Fruit fly (Drosophila melanogaster): Measurements from ENCODE around the gene MED7.

Gene MED7

dm6 chr3R:10782167-10782566, 21.3 kb upstream of the MED7 start, which contains the start of gene CG42633:
Gene CG42633 (minus strand): TSS chr3R:10782267.
- TF ChIP-seq Clk (GFP tag; optimal IDR thresholded peaks at IDR 0.05) (no peak), Crg-1 (GFP tag; optimal IDR thresholded peaks at IDR 0.05) (no peak), CG7045 (GFP tag; optimal IDR thresholded peaks at IDR 0.05) (no peak), toe (GFP tag; optimal IDR thresholded peaks at IDR 0.05) (no peak), CG11617 (GFP tag; optimal IDR thresholded peaks at IDR 0.05) (no peak), pad (GFP tag; optimal IDR thresholded peaks at IDR 0.05) (no peak), kay (GFP tag; ENCODE audit: borderline replicate concordance) (no peak), cnc (optimal IDR thresholded peaks at IDR 0.05) (no peak), CG12768 (GFP tag; optimal IDR thresholded peaks at IDR 0.05) (no peak), CG5204 (GFP tag; optimal IDR thresholded peaks at IDR 0.05) (no peak), Mnt (GFP tag; optimal IDR thresholded peaks at IDR 0.05) (no peak), ovo (GFP tag; optimal IDR thresholded peaks at IDR 0.05) (no peak), CG1620 (GFP tag; optimal IDR thresholded peaks at IDR 0.05) (no peak), CG33017 (tag; optimal IDR thresholded peaks at IDR 0.05) (no peak), bab1 (GFP tag; optimal IDR thresholded peaks at IDR 0.05) (no peak), CG7101 (tag; optimal IDR thresholded peaks at IDR 0.05) (no peak), cic (GFP tag; optimal IDR thresholded peaks at IDR 0.05) (no peak), Hr96 (GFP tag; optimal IDR thresholded peaks at IDR 0.05) (no peak), CG14711 (tag; optimal IDR thresholded peaks at IDR 0.05) (no peak)

dm6 chr3R:10780161-10780560, 19.3 kb upstream of the MED7 start:
- no peak for TF ChIP-seq CG7101 (tag; optimal IDR thresholded peaks at IDR 0.05)
- TF ChIP-seq CG12768 (GFP tag; optimal IDR thresholded peaks at IDR 0.05) = no peak
- no peak for TF ChIP-seq Mnt (GFP tag; optimal IDR thresholded peaks at IDR 0.05)
- no peak for TF ChIP-seq CG14711 (tag; optimal IDR thresholded peaks at IDR 0.05)
- TF ChIP-seq kay (GFP tag; ENCODE audit: borderline replicate concordance) = no peak

- no peak for TF ChIP-seq Mnt (GFP tag; optimal IDR thresholded peaks at IDR 0.05)
- TF ChIP-seq CG11617 (GFP tag; optimal IDR thresholded peaks at IDR 0.05) = no peak
- no peak for TF ChIP-seq bab1 (GFP tag; optimal IDR thresholded peaks at IDR 0.05)
- no peak for TF ChIP-seq pad (GFP tag; optimal IDR thresholded peaks at IDR 0.05)
- TF ChIP-seq kay (GFP tag; ENCODE audit: borderline replicate concordance) = no peak
- TF ChIP-seq cnc (optimal IDR thresholded peaks at IDR 0.05) = no peak
- no peak for TF ChIP-seq toe (GFP tag; optimal IDR thresholded peaks at IDR 0.05)
Measured at dm6 chr3R:10779269-10779668, 18.4 kb upstream of the MED7 start, which contains the start of gene Desi. Gene Desi (plus strand): TSS chr3R:10779569.

dm6 chr3R:10778151-10778550, 17.3 kb upstream of the MED7 start:
- TF ChIP-seq pad (GFP tag; optimal IDR thresholded peaks at IDR 0.05) (no peak), CG14711 (tag; optimal IDR thresholded peaks at IDR 0.05) (no peak), bab1 (GFP tag; optimal IDR thresholded peaks at IDR 0.05) (no peak), Clk (GFP tag; optimal IDR thresholded peaks at IDR 0.05) (no peak), tj (GFP tag; optimal IDR thresholded peaks at IDR 0.05) (no peak), CG1620 (GFP tag; optimal IDR thresholded peaks at IDR 0.05) (no peak), Mnt (GFP tag; optimal IDR thresholded peaks at IDR 0.05) (no peak), cnc (optimal IDR thresholded peaks at IDR 0.05) (no peak), cic (GFP tag; optimal IDR thresholded peaks at IDR 0.05) (no peak), ovo (GFP tag; optimal IDR thresholded peaks at IDR 0.05) (no peak), Hr96 (GFP tag; optimal IDR thresholded peaks at IDR 0.05) (no peak), CG7045 (GFP tag; optimal IDR thresholded peaks at IDR 0.05) (no peak), CG7101 (tag; optimal IDR thresholded peaks at IDR 0.05) (no peak)

- TF ChIP-seq toe (GFP tag; optimal IDR thresholded peaks at IDR 0.05) (no peak), Crg-1 (GFP tag; optimal IDR thresholded peaks at IDR 0.05) (no peak), CG1620 (GFP tag; optimal IDR thresholded peaks at IDR 0.05) (no peak), CG11617 (GFP tag; optimal IDR thresholded peaks at IDR 0.05) (no peak), CG12768 (GFP tag; optimal IDR thresholded peaks at IDR 0.05) (no peak), bab1 (GFP tag; optimal IDR thresholded peaks at IDR 0.05) (no peak), Clk (GFP tag; optimal IDR thresholded peaks at IDR 0.05) (no peak), CG14711 (tag; optimal IDR thresholded peaks at IDR 0.05) (no peak), CG5204 (GFP tag; optimal IDR thresholded peaks at IDR 0.05) (no peak), pad (GFP tag; optimal IDR thresholded peaks at IDR 0.05) (no peak), CG7101 (tag; optimal IDR thresholded peaks at IDR 0.05) (no peak)
Measured at dm6 chr3R:10777274-10777673, 16.4 kb upstream of the MED7 start, which contains the start of the genes CG45076, CG45078 and fau. Gene CG45076 (minus strand): TSS chr3R:10777374. Gene CG45078 (minus strand): TSS chr3R:10777374. Gene fau (minus strand): TSS chr3R:10777374.

dm6 chr3R:10776047-10776659, 15.3 kb upstream of the MED7 start:
- TF ChIP-seq CG11617 (GFP tag; optimal IDR thresholded peaks at IDR 0.05) (no peak), Mnt (GFP tag; optimal IDR thresholded peaks at IDR 0.05) (no peak), CG7101 (tag; optimal IDR thresholded peaks at IDR 0.05) (no peak), Hr96 (GFP tag; optimal IDR thresholded peaks at IDR 0.05) (no peak), ovo (GFP tag; optimal IDR thresholded peaks at IDR 0.05) (no peak), pad (GFP tag; optimal IDR thresholded peaks at IDR 0.05) (no peak), CG12768 (GFP tag; optimal IDR thresholded peaks at IDR 0.05) (no peak), CG14711 (tag; optimal IDR thresholded peaks at IDR 0.05) (no peak)

- TF ChIP-seq pad (GFP tag; optimal IDR thresholded peaks at IDR 0.05) = no peak
- no peak for TF ChIP-seq Crg-1 (GFP tag; optimal IDR thresholded peaks at IDR 0.05)
- TF ChIP-seq toe (GFP tag; optimal IDR thresholded peaks at IDR 0.05) = no peak
- no peak for TF ChIP-seq CG12768 (GFP tag; optimal IDR thresholded peaks at IDR 0.05)
- no peak for TF ChIP-seq Clk (GFP tag; optimal IDR thresholded peaks at IDR 0.05)
- no peak for TF ChIP-seq CG33017 (tag; optimal IDR thresholded peaks at IDR 0.05)
- no peak for TF ChIP-seq Hr96 (GFP tag; optimal IDR thresholded peaks at IDR 0.05)
- no peak for TF ChIP-seq CG1620 (GFP tag; optimal IDR thresholded peaks at IDR 0.05)
- TF ChIP-seq CG7045 (GFP tag; optimal IDR thresholded peaks at IDR 0.05) = no peak
- no peak for TF ChIP-seq CG14711 (tag; optimal IDR thresholded peaks at IDR 0.05)
- TF ChIP-seq cic (GFP tag; optimal IDR thresholded peaks at IDR 0.05) = no peak
- no peak for TF ChIP-seq tj (GFP tag; optimal IDR thresholded peaks at IDR 0.05)
- TF ChIP-seq kay (GFP tag; ENCODE audit: borderline replicate concordance) = no peak
- no peak for TF ChIP-seq CG7101 (tag; optimal IDR thresholded peaks at IDR 0.05)
- no peak for TF ChIP-seq CG5204 (GFP tag; optimal IDR thresholded peaks at IDR 0.05)
- no peak for TF ChIP-seq CG11617 (GFP tag; optimal IDR thresholded peaks at IDR 0.05)
- TF ChIP-seq ovo (GFP tag; optimal IDR thresholded peaks at IDR 0.05) = no peak
- TF ChIP-seq bab1 (GFP tag; optimal IDR thresholded peaks at IDR 0.05) = no peak
Measured at dm6 chr3R:10775246-10775645, 14.4 kb upstream of the MED7 start.

Data from whole organism, adult.